Fruit fly (Drosophila melanogaster): ENCODE measurements around the gene LysE.

The LysE gene

dm6 chr3L:1256061-1256780 is 43.6 kb downstream of the LysE start, which contains the start of gene tfc (continued):
- peak; percentile 65 for TF ChIP-seq kni (GFP tag; optimal IDR thresholded peaks at IDR 0.05)
- TF ChIP-seq CG10565 (GFP tag; optimal IDR thresholded peaks at IDR 0.05), result no peak
- no peak for TF ChIP-seq bcd (GFP tag; optimal IDR thresholded peaks at IDR 0.05)
- TF ChIP-seq CG12769 (tag; optimal IDR thresholded peaks at IDR 0.05), result peak; percentile 67
- TF ChIP-seq odd (GFP tag; optimal IDR thresholded peaks at IDR 0.05), result peak; percentile 6
- no peak for TF ChIP-seq esg (GFP tag; conservative IDR thresholded peaks at IDR 0.05)
- no peak for TF ChIP-seq CG7271 (tag; optimal IDR thresholded peaks at IDR 0.05)
- no peak for TF ChIP-seq CG9215 (GFP tag; IDR thresholded peaks at IDR 0.05)
- peak; percentile 64 for TF ChIP-seq Jarid2 (GFP tag; optimal IDR thresholded peaks at IDR 0.05)
- TF ChIP-seq exex (tag; optimal IDR thresholded peaks at IDR 0.05), result no peak
- no peak for TF ChIP-seq cwo (GFP tag; optimal IDR thresholded peaks at IDR 0.05)
- no peak for TF ChIP-seq gfzf (GFP tag; optimal IDR thresholded peaks at IDR 0.05)
- no peak for TF ChIP-seq CG11456 (GFP tag; IDR thresholded peaks at IDR 0.05)
- no peak for TF ChIP-seq CG6854 (GFP tag; optimal IDR thresholded peaks at IDR 0.05)
- no peak for TF ChIP-seq CG11504 (tag; optimal IDR thresholded peaks at IDR 0.05)
- TF ChIP-seq CG4424 (GFP tag; optimal IDR thresholded peaks at IDR 0.05), result no peak
- TF ChIP-seq NFAT (GFP tag; IDR thresholded peaks at IDR 0.05), result no peak
- 0 out of 3 replicates have a peak, but pooled peaks have one; percentile 19 for TF ChIP-seq zen2 (GFP tag; IDR thresholded peaks at IDR 0.05; ENCODE audit: partially characterized antibody)
- TF ChIP-seq pnt (GFP tag; optimal IDR thresholded peaks at IDR 0.05), result no peak
- peak; percentile 11 to 22 for TF ChIP-seq Trl (optimal IDR thresholded peaks at IDR 0.05)
- TF ChIP-seq Trl (GFP tag; optimal IDR thresholded peaks at IDR 0.05), result no peak
- TF ChIP-seq croc (GFP tag; conservative IDR thresholded peaks at IDR 0.05), result no peak
- TF ChIP-seq oc (tag; optimal IDR thresholded peaks at IDR 0.05), result peak; percentile 18
- no peak for TF ChIP-seq fd96Cb (tag; optimal IDR thresholded peaks at IDR 0.05)
- no peak for TF ChIP-seq Meics (GFP tag; optimal IDR thresholded peaks at IDR 0.05)
- peak; percentile 81; the same call in 2 of the 3 replicates for TF ChIP-seq z (GFP tag; IDR thresholded peaks at IDR 0.05)

dm6 chr3L:1258547-1258946 is 45.9 kb downstream of the LysE start:
- TF ChIP-seq Hmr (GFP tag; optimal IDR thresholded peaks at IDR 0.05) (peak; percentile 8), gt (GFP tag; IDR thresholded peaks at IDR 0.05) (no peak), CG18599 (GFP tag; optimal IDR thresholded peaks at IDR 0.05) (no peak), run (tag; optimal IDR thresholded peaks at IDR 0.05) (no peak), Dbx (GFP tag; IDR thresholded peaks at IDR 0.05) (no peak), CG2875 (GFP tag; optimal IDR thresholded peaks at IDR 0.05) (no peak), slbo (GFP tag; IDR thresholded peaks at IDR 0.05) (peak; percentile 70), D19A (tag; optimal IDR thresholded peaks at IDR 0.05) (no peak), Spps (tag; optimal IDR thresholded peaks at IDR 0.05) (no peak), CG7271 (tag; optimal IDR thresholded peaks at IDR 0.05) (no peak), unpg (GFP tag; optimal IDR thresholded peaks at IDR 0.05) (no peak), BtbVII (GFP tag; optimal IDR thresholded peaks at IDR 0.05) (no peak), CG8089 (GFP tag; optimal IDR thresholded peaks at IDR 0.05) (no peak), dm (GFP tag; optimal IDR thresholded peaks at IDR 0.05) (no peak), Adf1 (GFP tag; IDR thresholded peaks at IDR 0.05) (peak; percentile 36; the same call in 1 of the 2 replicates), prd (optimal IDR thresholded peaks at IDR 0.05) (no peak), prd (GFP tag; IDR thresholded peaks at IDR 0.05) (peak; percentile 29; the same call in 1 of the 3 replicates), HLH3B (GFP tag; IDR thresholded peaks at IDR 0.05) (no peak), Scr (GFP tag; IDR thresholded peaks at IDR 0.05; ENCODE audit: partially characterized antibody) (no peak), CG4854 (GFP tag; optimal IDR thresholded peaks at IDR 0.05) (no peak), bcd (GFP tag; optimal IDR thresholded peaks at IDR 0.05) (no peak), cato (GFP tag; optimal IDR thresholded peaks at IDR 0.05; ENCODE audit: borderline replicate concordance) (no peak), Bgb (GFP tag; IDR thresholded peaks at IDR 0.05; ENCODE audit: partially characterized antibody) (no peak), CG11456 (GFP tag; IDR thresholded peaks at IDR 0.05) (no peak), onecut (GFP tag; IDR thresholded peaks at IDR 0.05) (no peak), sisA (GFP tag; IDR thresholded peaks at IDR 0.05) (no peak), CG1233 (GFP tag; optimal IDR thresholded peaks at IDR 0.05) (peak; percentile 3)
